Worm (Caenorhabditis elegans): ENCODE data around the gene F46G10.1.

F46G10.1 gene

ce11 chrX:13358573-13358972 lies 47.0 kb upstream of the F46G10.1 start:
- TF ChIP-seq tbx-2 (tag; optimal IDR thresholded peaks at IDR 0.05): peak; percentile 80
- no peak for TF ChIP-seq ztf-11 (tag; optimal IDR thresholded peaks at IDR 0.05)
- peak; percentile 32 for TF ChIP-seq egl-5 (tag; optimal IDR thresholded peaks at IDR 0.05)
- TF ChIP-seq nhr-28 (tag; optimal IDR thresholded peaks at IDR 0.05): no peak
- no peak for TF ChIP-seq elt-1 (tag; optimal IDR thresholded peaks at IDR 0.05)
- peak; percentile 90 for TF ChIP-seq nhr-11 (tag; optimal IDR thresholded peaks at IDR 0.05)
- peak; percentile 78 for TF ChIP-seq fkh-10 (GFP tag; optimal IDR thresholded peaks at IDR 0.05)
- TF ChIP-seq elt-3 (tag; optimal IDR thresholded peaks at IDR 0.05): peak in 2 of 3 experiments; percentile 33 to 61
- no peak for TF ChIP-seq nhr-237 (tag; optimal IDR thresholded peaks at IDR 0.05)
- peak; percentile 54 for TF ChIP-seq nhr-76 (tag; optimal IDR thresholded peaks at IDR 0.05)
- TF ChIP-seq R02D3.7 (tag; optimal IDR thresholded peaks at IDR 0.05): peak; percentile 18
- TF ChIP-seq elt-2 (tag; optimal IDR thresholded peaks at IDR 0.05): peak; percentile 78
- no peak for TF ChIP-seq daf-12 (tag; optimal IDR thresholded peaks at IDR 0.05)
- no peak for TF ChIP-seq fos-1 (tag; optimal IDR thresholded peaks at IDR 0.05)
- TF ChIP-seq pqm-1 (tag; optimal IDR thresholded peaks at IDR 0.05): peak; percentile 91
- peak; percentile 89 for TF ChIP-seq mml-1 (tag; optimal IDR thresholded peaks at IDR 0.05)
- TF ChIP-seq sea-2 (GFP tag; optimal IDR thresholded peaks at IDR 0.05): no peak
- TF ChIP-seq nhr-67 (tag; optimal IDR thresholded peaks at IDR 0.05): no peak
- TF ChIP-seq aly-2 (tag; optimal IDR thresholded peaks at IDR 0.05): no peak
- peak; percentile 59 for TF ChIP-seq lsy-12 (tag; optimal IDR thresholded peaks at IDR 0.05)
- no peak for TF ChIP-seq nhr-77 (tag; optimal IDR thresholded peaks at IDR 0.05)
- TF ChIP-seq zag-1 (tag; optimal IDR thresholded peaks at IDR 0.05): no peak
- no peak for TF ChIP-seq eor-1 (tag; optimal IDR thresholded peaks at IDR 0.05)
- no peak for TF ChIP-seq unc-62 (GFP tag; optimal IDR thresholded peaks at IDR 0.05)
- no peak for TF ChIP-seq ceh-16 (tag; optimal IDR thresholded peaks at IDR 0.05)
- TF ChIP-seq mdl-1 (tag; optimal IDR thresholded peaks at IDR 0.05): peak; percentile 88
- peak; percentile 63 for TF ChIP-seq nfya-1 (tag; optimal IDR thresholded peaks at IDR 0.05; ENCODE audit: insufficient read depth)
- peak; percentile 81 for TF ChIP-seq ama-1 (optimal IDR thresholded peaks at IDR 0.05)
- no peak for TF ChIP-seq fkh-2 (tag; optimal IDR thresholded peaks at IDR 0.05)
- TF ChIP-seq egl-27 (tag; optimal IDR thresholded peaks at IDR 0.05): peak; percentile 69
- no peak for TF ChIP-seq snpc-4 (tag; optimal IDR thresholded peaks at IDR 0.05)
- TF ChIP-seq lin-15B (tag; optimal IDR thresholded peaks at IDR 0.05): no peak
- peak; percentile 95 for TF ChIP-seq pha-4 (tag; optimal IDR thresholded peaks at IDR 0.05)
- TF ChIP-seq ztf-4 (tag; optimal IDR thresholded peaks at IDR 0.05): peak; percentile 12
- TF ChIP-seq hmg-11 (tag; optimal IDR thresholded peaks at IDR 0.05): no peak
- TF ChIP-seq nhr-23 (tag; optimal IDR thresholded peaks at IDR 0.05): peak; percentile 87
- no peak for TF ChIP-seq ceh-82 (tag; optimal IDR thresholded peaks at IDR 0.05)
- TF ChIP-seq jun-1 (tag; optimal IDR thresholded peaks at IDR 0.05): peak; percentile 93
- TF ChIP-seq ceh-9 (tag; optimal IDR thresholded peaks at IDR 0.05): no peak
- TF ChIP-seq ceh-28 (tag; optimal IDR thresholded peaks at IDR 0.05): no peak
- no peak for TF ChIP-seq unc-39 (tag; optimal IDR thresholded peaks at IDR 0.05)
- peak; percentile 97 for TF ChIP-seq nhr-43 (tag; optimal IDR thresholded peaks at IDR 0.05; ENCODE audit: poor library complexity, severe bottlenecking)
- TF ChIP-seq nhr-25 (tag; optimal IDR thresholded peaks at IDR 0.05): peak; percentile 89

- TF ChIP-seq pha-4 (tag; optimal IDR thresholded peaks at IDR 0.05) (no peak), nhr-11 (tag; optimal IDR thresholded peaks at IDR 0.05) (no peak), nhr-43 (tag; optimal IDR thresholded peaks at IDR 0.05; ENCODE audit: poor library complexity, severe bottlenecking) (peak; percentile 79), nhr-23 (tag; optimal IDR thresholded peaks at IDR 0.05) (no peak), nhr-237 (tag; optimal IDR thresholded peaks at IDR 0.05) (no peak), nhr-25 (tag; optimal IDR thresholded peaks at IDR 0.05) (peak; percentile 44), ceh-28 (tag; optimal IDR thresholded peaks at IDR 0.05) (no peak), ceh-16 (tag; optimal IDR thresholded peaks at IDR 0.05) (no peak), daf-12 (tag; optimal IDR thresholded peaks at IDR 0.05) (no peak), ama-1 (optimal IDR thresholded peaks at IDR 0.05) (no peak)
Observed at ce11 chrX:13357673-13358072, 46.1 kb upstream of the F46G10.1 start.

Data from whole organism, L3 larva.